Worm (Caenorhabditis elegans): ENCODE results near the gene ugt-60.

Gene ugt-60

DNA sequence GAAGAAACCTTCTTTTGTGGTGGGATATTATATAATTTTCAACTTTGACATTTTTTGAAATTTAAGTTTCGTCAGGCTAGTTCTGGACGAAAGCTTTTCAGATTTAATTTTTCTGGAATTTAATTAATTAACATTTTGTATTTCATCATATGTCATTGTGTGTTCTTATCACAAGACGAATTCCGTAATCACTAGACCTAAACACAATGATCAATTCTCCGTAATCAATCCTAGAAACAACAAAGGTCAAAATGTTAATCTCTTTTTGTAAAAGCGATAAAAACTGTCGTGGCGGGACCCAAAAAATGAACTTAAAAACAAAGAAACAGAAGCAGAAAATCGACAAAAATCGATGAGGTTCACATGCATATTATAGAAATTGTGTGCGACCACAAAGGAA lies 35.9 kb upstream of the ugt-60 start:
- no peak for TF ChIP-seq nhr-21 (tag; optimal IDR thresholded peaks at IDR 0.05)
- TF ChIP-seq peb-1 (tag; optimal IDR thresholded peaks at IDR 0.05) = no peak
- no peak for TF ChIP-seq egl-27 (tag; optimal IDR thresholded peaks at IDR 0.05)
- TF ChIP-seq nhr-11 (tag; optimal IDR thresholded peaks at IDR 0.05) = no peak
- peak; percentile 47 for TF ChIP-seq sma-9 (GFP tag; optimal IDR thresholded peaks at IDR 0.05)
- no peak for TF ChIP-seq sma-9 (tag; optimal IDR thresholded peaks at IDR 0.05)
- TF ChIP-seq sma-3 (GFP tag; optimal IDR thresholded peaks at IDR 0.05) = no peak
- no peak for TF ChIP-seq unc-55 (GFP tag; optimal IDR thresholded peaks at IDR 0.05)
- TF ChIP-seq alr-1 (tag; optimal IDR thresholded peaks at IDR 0.05) = no peak
- no peak for TF ChIP-seq nhr-12 (tag; optimal IDR thresholded peaks at IDR 0.05)
- TF ChIP-seq unc-62 (GFP tag; optimal IDR thresholded peaks at IDR 0.05) = no peak
- peak; percentile 4 for TF ChIP-seq crh-2 (tag; optimal IDR thresholded peaks at IDR 0.05)
- no peak for TF ChIP-seq ceh-82 (tag; optimal IDR thresholded peaks at IDR 0.05)
- no peak for TF ChIP-seq elt-3 (tag; optimal IDR thresholded peaks at IDR 0.05)
- TF ChIP-seq nhr-6 (tag; optimal IDR thresholded peaks at IDR 0.05) = no peak
- no peak for TF ChIP-seq zag-1 (tag; optimal IDR thresholded peaks at IDR 0.05)
- no peak for TF ChIP-seq ZK546.5 (tag; optimal IDR thresholded peaks at IDR 0.05)
- TF ChIP-seq fos-1 (tag; optimal IDR thresholded peaks at IDR 0.05) = peak; percentile 36
- TF ChIP-seq nhr-23 (tag; optimal IDR thresholded peaks at IDR 0.05) = no peak
- no peak for TF ChIP-seq ztf-4 (tag; optimal IDR thresholded peaks at IDR 0.05)
- no peak for TF ChIP-seq snpc-4 (tag; optimal IDR thresholded peaks at IDR 0.05)

DNA sequence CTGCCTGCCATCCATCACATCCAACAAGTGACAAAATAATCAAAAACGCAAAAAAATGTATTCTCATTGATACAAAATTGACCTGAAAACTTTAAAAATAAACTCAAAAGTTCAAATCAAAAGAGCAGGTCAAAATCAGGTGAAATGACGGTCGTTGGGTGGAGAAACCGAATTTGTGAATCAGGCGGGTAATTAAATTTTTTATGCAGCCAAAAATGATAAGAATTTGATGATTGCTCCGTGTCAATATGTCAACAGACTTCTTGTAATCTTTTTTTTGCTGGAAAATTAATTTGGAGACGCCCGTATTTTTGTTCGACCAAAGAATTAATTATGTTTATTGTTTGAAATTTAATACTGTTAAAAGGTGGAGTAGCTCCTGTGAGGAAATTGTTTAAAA lies 35.0 kb upstream of the ugt-60 start, which contains the start of gene ncx-6:
ncx-6 (minus strand) TSS at position 88 of the 400 bp plus-strand sequence.
- TF ChIP-seq Y55F3AM.14 (GFP tag; optimal IDR thresholded peaks at IDR 0.05) (no peak), crh-2 (tag; optimal IDR thresholded peaks at IDR 0.05) (no peak), fos-1 (tag; optimal IDR thresholded peaks at IDR 0.05) (peak; percentile 12), ztf-11 (tag; optimal IDR thresholded peaks at IDR 0.05) (no peak), ama-1 (optimal IDR thresholded peaks at IDR 0.05) (no peak)

ce11 chrIII:9713182-9713581 lies 34.3 kb upstream of the ugt-60 start:
- no peak for TF ChIP-seq crh-2 (tag; optimal IDR thresholded peaks at IDR 0.05)
- TF ChIP-seq lin-13 (GFP tag; optimal IDR thresholded peaks at IDR 0.05) = no peak
- TF ChIP-seq ceh-16 (tag; optimal IDR thresholded peaks at IDR 0.05) = no peak
- no peak for TF ChIP-seq nhr-237 (tag; optimal IDR thresholded peaks at IDR 0.05)
- no peak for TF ChIP-seq nhr-77 (tag; optimal IDR thresholded peaks at IDR 0.05)
- TF ChIP-seq egl-27 (tag; optimal IDR thresholded peaks at IDR 0.05) = no peak
- TF ChIP-seq R02D3.7 (tag; optimal IDR thresholded peaks at IDR 0.05) = no peak
- no peak for TF ChIP-seq mdl-1 (tag; optimal IDR thresholded peaks at IDR 0.05)
- TF ChIP-seq nhr-11 (tag; optimal IDR thresholded peaks at IDR 0.05) = no peak
- no peak for TF ChIP-seq dmd-4 (tag; optimal IDR thresholded peaks at IDR 0.05)
- TF ChIP-seq lin-11 (tag; optimal IDR thresholded peaks at IDR 0.05) = no peak
- TF ChIP-seq nhr-12 (tag; optimal IDR thresholded peaks at IDR 0.05) = no peak

- TF ChIP-seq nhr-11 (tag; optimal IDR thresholded peaks at IDR 0.05) (no peak), lin-13 (GFP tag; optimal IDR thresholded peaks at IDR 0.05) (no peak), nhr-129 (tag; optimal IDR thresholded peaks at IDR 0.05) (no peak), nhr-6 (tag; optimal IDR thresholded peaks at IDR 0.05) (no peak), alr-1 (tag; optimal IDR thresholded peaks at IDR 0.05) (no peak), mdl-1 (tag; optimal IDR thresholded peaks at IDR 0.05) (no peak), unc-39 (tag; optimal IDR thresholded peaks at IDR 0.05) (no peak), ztf-4 (tag; optimal IDR thresholded peaks at IDR 0.05) (no peak), elt-3 (tag; optimal IDR thresholded peaks at IDR 0.05) (no peak), elt-1 (tag; optimal IDR thresholded peaks at IDR 0.05) (no peak), ZK546.5 (tag; optimal IDR thresholded peaks at IDR 0.05) (no peak), gmeb-1 (tag; optimal IDR thresholded peaks at IDR 0.05) (no peak)
These were observed 32.3 kb upstream of the ugt-60 start for ce11 chrIII:9711163-9711562.

- TF ChIP-seq lin-39 (tag; optimal IDR thresholded peaks at IDR 0.05) (no peak), C34F6.9 (tag; optimal IDR thresholded peaks at IDR 0.05) (peak; percentile 4), blmp-1 (tag; optimal IDR thresholded peaks at IDR 0.05; ENCODE audit: insufficient read depth) (no peak)
These were observed 26.5 kb upstream of the ugt-60 start for ce11 chrIII:9705157-9705905.
